Fruit fly (Drosophila melanogaster) whole organism, embryonic: ENCODE measurements around the gene Fer3HCH.

Experiments used
- B-H1 ChIP-seq: fragments of 200-800 bp; sonication (Bioruptor generic); IDR thresholded peaks from 3 replicates; pipeline ENCODE4 v1.3.6; 2022; ENCODE audit warnings: missing biosample characterization, missing genetic modification characterization
- BEAF-32 ChIP-seq: fragments of 200-800 bp; sonication (Bioruptor generic); optimal IDR thresholded peaks from 3 replicates; lab custom pipeline; 2017; ENCODE audit warnings: missing biosample characterization, missing genetic modification characterization, mild to moderate bottlenecking, moderate library complexity, missing genetic modification reagents
- CG10209 ChIP-seq: fragments of 200-800 bp; sonication (Bioruptor generic); optimal IDR thresholded peaks from 3 replicates; lab custom pipeline; 2017; ENCODE audit warnings: missing biosample characterization, mild to moderate bottlenecking, missing genetic modification characterization, missing genetic modification reagents
- CG11398 ChIP-seq: fragments of 200-800 bp; sonication (Bioruptor generic); optimal IDR thresholded peaks from 2 replicates; lab custom pipeline; 2016; ENCODE audit warnings: missing biosample characterization, missing genetic modification characterization
- CG12769 ChIP-seq: fragments of 200-800 bp; sonication (Bioruptor generic); optimal IDR thresholded peaks from 2 replicates; lab custom pipeline; 2019; ENCODE audit warnings: missing biosample characterization, mild to moderate bottlenecking, missing genetic modification characterization, moderate library complexity
- CG16813 ChIP-seq: fragments of 200-800 bp; sonication (Bioruptor generic); IDR thresholded peaks from 3 replicates; pipeline ENCODE4 v1.3.6; 2022; ENCODE audit warnings: missing biosample characterization, missing genetic modification characterization; ENCODE audit not compliant: partially characterized antibody
- CG1792 ChIP-seq: fragments of 200-800 bp; sonication (Bioruptor generic); optimal IDR thresholded peaks from 2 replicates; lab custom pipeline; 2016; ENCODE audit warnings: missing biosample characterization, missing genetic modification characterization
- CG18011 ChIP-seq: fragments of 200-800 bp; sonication (Bioruptor generic); optimal IDR thresholded peaks from 2 replicates; lab custom pipeline; 2017; ENCODE audit warnings: missing biosample characterization, missing genetic modification characterization, mild to moderate bottlenecking, moderate library complexity, missing genotype
- CG18476 ChIP-seq: fragments of 200-800 bp; sonication (Bioruptor generic); optimal IDR thresholded peaks from 2 replicates; lab custom pipeline; 2016; ENCODE audit warnings: missing biosample characterization, mild to moderate bottlenecking, missing genetic modification characterization
- CG2202 ChIP-seq: fragments of 200-800 bp; sonication (Bioruptor generic); optimal IDR thresholded peaks from 2 replicates; lab custom pipeline; 2018; ENCODE audit warnings: missing biosample characterization, mild to moderate bottlenecking, missing genetic modification characterization
- CG2875 ChIP-seq: fragments of 200-800 bp; sonication (Bioruptor generic); optimal IDR thresholded peaks from 2 replicates; lab custom pipeline; 2017; ENCODE audit warnings: missing biosample characterization, mild to moderate bottlenecking, missing genetic modification characterization, missing genetic modification reagents
- CG33213 ChIP-seq: fragments of 200-800 bp; sonication (Bioruptor generic); optimal IDR thresholded peaks from 3 replicates; lab custom pipeline; 2016; ENCODE audit warnings: missing biosample characterization, missing genetic modification characterization
- CG3407 ChIP-seq: fragments of 200-800 bp; sonication (Bioruptor generic); optimal IDR thresholded peaks from 2 replicates; lab custom pipeline; 2018; ENCODE audit warnings: missing biosample characterization, mild to moderate bottlenecking, missing genetic modification characterization
- CG34224 ChIP-seq: fragments of 200-800 bp; sonication (Bioruptor generic); IDR thresholded peaks from 3 replicates; pipeline ENCODE4 v1.3.6; 2022; ENCODE audit warnings: missing biosample characterization, missing genetic modification characterization; ENCODE audit not compliant: partially characterized antibody
- CG4730 ChIP-seq: fragments of 200-800 bp; sonication (Bioruptor generic); IDR thresholded peaks from 2 replicates; pipeline ENCODE4 v1.3.6; 2022; ENCODE audit warnings: missing biosample characterization, missing genetic modification characterization
- CG6765 ChIP-seq: fragments of 200-800 bp; sonication (Bioruptor generic); optimal IDR thresholded peaks from 3 replicates; lab custom pipeline; 2017; ENCODE audit warnings: missing biosample characterization, mild to moderate bottlenecking, missing genetic modification characterization
- CG9437 ChIP-seq: fragments of 200-800 bp; sonication (Bioruptor generic); optimal IDR thresholded peaks from 2 replicates; lab custom pipeline; 2018; ENCODE audit warnings: missing biosample characterization, mild to moderate bottlenecking, missing genetic modification characterization
- CG9609 ChIP-seq: fragments of 200-800 bp; sonication (Bioruptor generic); optimal IDR thresholded peaks from 3 replicates; lab custom pipeline; 2016; ENCODE audit warnings: missing biosample characterization, missing genetic modification characterization
- CoRest ChIP-seq: fragments of 200-800 bp; sonication (Bioruptor generic); optimal IDR thresholded peaks from 3 replicates; lab custom pipeline; 2018; ENCODE audit warnings: missing biosample characterization, mild to moderate bottlenecking, missing genetic modification characterization, moderate library complexity
- Dad ChIP-seq: fragments of 200-800 bp; sonication (Bioruptor generic); optimal IDR thresholded peaks from 3 replicates; lab custom pipeline; 2016; ENCODE audit warnings: missing biosample characterization, missing genetic modification characterization
- Dbx ChIP-seq: fragments of 200-800 bp; sonication (Bioruptor generic); IDR thresholded peaks from 3 replicates; pipeline ENCODE4 v1.3.6; 2022; ENCODE audit warnings: missing biosample characterization, missing genetic modification characterization
- Ets65A ChIP-seq: fragments of 200-800 bp; sonication (Bioruptor generic); peaks from one replicate; lab custom pipeline; 2016; ENCODE audit warnings: missing biosample characterization, missing genetic modification characterization
- Fer1 ChIP-seq: fragments of 200-800 bp; sonication (Bioruptor generic); optimal IDR thresholded peaks from 2 replicates; lab custom pipeline; 2017; ENCODE audit warnings: missing biosample characterization, mild to moderate bottlenecking, missing genetic modification characterization
- Fer2 ChIP-seq: fragments of 200-800 bp; sonication (Bioruptor generic); optimal IDR thresholded peaks from 2 replicates; lab custom pipeline; 2018; ENCODE audit warnings: missing biosample characterization, mild to moderate bottlenecking, missing genetic modification characterization, moderate library complexity
- Hr39 ChIP-seq: fragments of >200 bp; optimal IDR thresholded peaks from 2 replicates; lab custom pipeline; 2017
- Hr78 ChIP-seq, 2 experiments: fragments of 200-800 bp in 1 of 2; fragments of >200 bp in 1 of 2; sonication (Bioruptor generic) in 1 of 2; optimal IDR thresholded peaks; 2 replicates each; lab custom pipeline; 2017 to 2019; ENCODE audit warnings: missing biosample characterization in 2 of 2, missing genetic modification characterization in 2 of 2, mild to moderate bottlenecking in 1 of 2, moderate library complexity in 1 of 2
- Lhr ChIP-seq: fragments of 200-800 bp; sonication (Bioruptor generic); optimal IDR thresholded peaks from 3 replicates; lab custom pipeline; 2017; ENCODE audit warnings: mild to moderate bottlenecking, missing biosample characterization, missing genetic modification reagents, missing genetic modification characterization
- MTF-1 ChIP-seq: fragments of 200-800 bp; sonication (Bioruptor generic); optimal IDR thresholded peaks from 2 replicates; lab custom pipeline; 2018; ENCODE audit warnings: missing biosample characterization, mild to moderate bottlenecking, missing genetic modification characterization, borderline replicate concordance
- Mrtf ChIP-seq: fragments of 200-800 bp; sonication (Bioruptor generic); IDR thresholded peaks from 3 replicates; pipeline ENCODE4 v1.3.6; 2022; ENCODE audit warnings: missing biosample characterization, missing genetic modification characterization
- Myb ChIP-seq: fragments of 200-800 bp; sonication (Bioruptor generic); optimal IDR thresholded peaks from 2 replicates; lab custom pipeline; 2016; ENCODE audit warnings: missing biosample characterization, missing genetic modification characterization
- Pdp1 ChIP-seq, 2 experiments: fragments of 200-800 bp; sonication (Bioruptor generic); optimal IDR thresholded peaks; 3 replicates each; lab custom pipeline; 2016; ENCODE audit warnings: missing biosample characterization in 2 of 2, missing genetic modification characterization in 2 of 2, mild to moderate bottlenecking in 1 of 2, moderate library complexity in 1 of 2
- ftz-f1 ChIP-seq: fragments of 200-800 bp; sonication (Bioruptor generic); optimal IDR thresholded peaks from 2 replicates; lab custom pipeline; 2016; ENCODE audit warnings: missing biosample characterization, missing genetic modification characterization
- gsb-n ChIP-seq: fragments of 200-800 bp; sonication (Bioruptor generic); optimal IDR thresholded peaks from 3 replicates; lab custom pipeline; 2018; ENCODE audit warnings: missing biosample characterization, mild to moderate bottlenecking, missing genetic modification characterization
- hkb ChIP-seq, 2 experiments: fragments of 200-800 bp in 1 of 2; fragments of >200 bp in 1 of 2; sonication (Bioruptor generic) in 1 of 2; IDR thresholded peaks in 1 of 2; optimal IDR thresholded peaks in 1 of 2; 2 replicates each; pipeline versions ENCODE4 v1.3.6 to Lab custom; 2017 to 2022; ENCODE audit warnings: missing biosample characterization in 1 of 2, missing genetic modification characterization in 1 of 2
- ind ChIP-seq: fragments of 200-800 bp; sonication (Bioruptor generic); optimal IDR thresholded peaks from 3 replicates; lab custom pipeline; 2016; ENCODE audit warnings: missing biosample characterization, missing genetic modification characterization
- inv ChIP-seq: fragments of 200-800 bp; sonication (Bioruptor generic); IDR thresholded peaks from 2 replicates; pipeline ENCODE4 v1.3.6; 2022; ENCODE audit warnings: missing biosample characterization, missing genetic modification characterization; ENCODE audit not compliant: partially characterized antibody
- ken ChIP-seq: fragments of 200-800 bp; sonication (Bioruptor generic); IDR thresholded peaks from 3 replicates; pipeline ENCODE4 v1.3.6; 2022; ENCODE audit warnings: missing biosample characterization, missing genetic modification characterization
- lbe ChIP-seq: fragments of 200-800 bp; sonication (Bioruptor generic); optimal IDR thresholded peaks from 2 replicates; lab custom pipeline; 2016; ENCODE audit warnings: missing biosample characterization, mild to moderate bottlenecking, missing genetic modification characterization
- lilli ChIP-seq: fragments of 200-800 bp; sonication (Bioruptor generic); optimal IDR thresholded peaks from 3 replicates; lab custom pipeline; 2016; ENCODE audit warnings: missing biosample characterization, missing genetic modification characterization
- mam ChIP-seq: fragments of 200-800 bp; sonication (Bioruptor generic); optimal IDR thresholded peaks from 3 replicates; lab custom pipeline; 2016; ENCODE audit warnings: missing biosample characterization, missing genetic modification characterization
- nerfin-2 ChIP-seq: fragments of 200-800 bp; sonication (Bioruptor generic); IDR thresholded peaks from 2 replicates; pipeline ENCODE4 v1.3.6; 2022; ENCODE audit warnings: missing biosample characterization, missing genetic modification characterization; ENCODE audit not compliant: partially characterized antibody
- onecut ChIP-seq: fragments of 200-800 bp; sonication (Bioruptor generic); IDR thresholded peaks from 2 replicates; pipeline ENCODE4 v1.3.6; 2022; ENCODE audit warnings: missing biosample characterization, missing genetic modification characterization
- row ChIP-seq: fragments of 200-800 bp; sonication (Bioruptor generic); IDR thresholded peaks from 3 replicates; pipeline ENCODE4 v1.3.6; 2022; ENCODE audit warnings: missing biosample characterization, missing genetic modification characterization
- slbo ChIP-seq: fragments of 200-800 bp; sonication (Bioruptor generic); IDR thresholded peaks from 2 replicates; pipeline ENCODE4 v1.3.6; 2022; ENCODE audit warnings: missing biosample characterization, missing genetic modification characterization
- ssp ChIP-seq: fragments of 200-800 bp; sonication (Bioruptor generic); IDR thresholded peaks from 2 replicates; pipeline ENCODE4 v1.3.6; 2022; ENCODE audit warnings: missing biosample characterization, missing genetic modification characterization
- tup ChIP-seq: fragments of 200-800 bp; sonication (Bioruptor generic); optimal IDR thresholded peaks from 2 replicates; lab custom pipeline; 2016; ENCODE audit warnings: missing biosample characterization, mild to moderate bottlenecking, missing genetic modification characterization, moderate library complexity
- wdn ChIP-seq: fragments of 200-800 bp; sonication (Bioruptor generic); IDR thresholded peaks from 2 replicates; pipeline ENCODE4 v1.3.6; 2022; ENCODE audit warnings: missing biosample characterization, missing genetic modification characterization
- zf30C ChIP-seq: fragments of 200-800 bp; sonication (Bioruptor generic); optimal IDR thresholded peaks from 3 replicates; lab custom pipeline; 2018; ENCODE audit warnings: missing biosample characterization, mild to moderate bottlenecking, missing genetic modification characterization
- zfh2 ChIP-seq: fragments of 200-800 bp; sonication (Bioruptor generic); optimal IDR thresholded peaks from 2 replicates; lab custom pipeline; 2016; ENCODE audit warnings: missing biosample characterization, missing genetic modification characterization

Fer3HCH gene

dm6 chrX:13088025-13088805, 19.8 kb downstream of the Fer3HCH start (continued):
- TF ChIP-seq lilli (GFP tag; lab: Kevin White, UChicago), result peak; percentile 14
- no peak for TF ChIP-seq wdn (GFP tag; lab: Robert Waterston, UW)
- TF ChIP-seq Dbx (GFP tag; lab: Robert Waterston, UW), result no peak
- TF ChIP-seq Myb (GFP tag; lab: Kevin White, UChicago), result no peak
- no peak for TF ChIP-seq BEAF-32
- no peak for TF ChIP-seq Mrtf (GFP tag; lab: Robert Waterston, UW)
- no peak for TF ChIP-seq inv (GFP tag; lab: Robert Waterston, UW)
- no peak for TF ChIP-seq CG11398
- TF ChIP-seq CG12769 (tag; lab: Kevin White, UChicago), result peak; percentile 73
- TF ChIP-seq CG9609, result peak; percentile 11
- no peak for TF ChIP-seq CG33213
- peak; percentile 53 for TF ChIP-seq CoRest (tag; lab: Kevin White, UChicago)
- no peak for TF ChIP-seq ken (GFP tag; lab: Robert Waterston, UW)
- TF ChIP-seq CG18011 (GFP tag; lab: Kevin White, UChicago), result no peak
- no peak for TF ChIP-seq CG16813
- TF ChIP-seq ftz-f1 (GFP tag; lab: Kevin White, UChicago), result no peak
- no peak for TF ChIP-seq lbe (GFP tag; lab: Kevin White, UChicago)
- no peak for TF ChIP-seq Ets65A (GFP tag; lab: Kevin White, UChicago)
- TF ChIP-seq slbo, result peak; percentile 24; the same call in 1 of the 2 replicates
- TF ChIP-seq Lhr (GFP tag; lab: Kevin White, UChicago), result no peak
- peak; percentile 8 for TF ChIP-seq zfh2 (GFP tag; lab: Kevin White, UChicago)
- TF ChIP-seq Fer1 (GFP tag; lab: Kevin White, UChicago), result peak; percentile 5
- no peak for TF ChIP-seq tup (GFP tag; lab: Kevin White, UChicago)
- peak; percentile 67 for TF ChIP-seq row (GFP tag; lab: Robert Waterston, UW)
- no peak for TF ChIP-seq CG2875 (GFP tag; lab: Kevin White, UChicago)
- TF ChIP-seq ssp (GFP tag; lab: Robert Waterston, UW), result no peak
- no peak for TF ChIP-seq CG4730 (GFP tag; lab: Robert Waterston, UW)
- TF ChIP-seq zf30C (GFP tag; lab: Kevin White, UChicago), result peak; percentile 23
- peak; percentile 32 for TF ChIP-seq ind (GFP tag; lab: Kevin White, UChicago)
- no peak for TF ChIP-seq Dad (GFP tag; lab: Kevin White, UChicago)
- TF ChIP-seq CG2202 (tag; lab: Kevin White, UChicago), result peak; percentile 3
- no peak for TF ChIP-seq Hr39 (lab: Kevin White, UChicago)
- TF ChIP-seq nerfin-2 (GFP tag; lab: Robert Waterston, UW), result no peak
- peak; percentile 3 for TF ChIP-seq mam
- TF ChIP-seq B-H1, result no peak
- peak; percentile 18 for TF ChIP-seq CG9437 (GFP tag; lab: Kevin White, UChicago)
- TF ChIP-seq onecut (GFP tag; lab: Robert Waterston, UW), result peak; percentile 62
- TF ChIP-seq Fer2 (tag; lab: Kevin White, UChicago), result no peak
- TF ChIP-seq CG10209 (GFP tag; lab: Kevin White, UChicago), result peak; percentile 12
- TF ChIP-seq CG1792 (GFP tag; lab: Kevin White, UChicago), result no peak
- TF ChIP-seq gsb-n (tag; lab: Kevin White, UChicago), result no peak
- TF ChIP-seq CG6765 (GFP tag; lab: Kevin White, UChicago), result no peak
- peak in 1 of 2 experiments; percentile 79 for TF ChIP-seq Hr78 (GFP tag; optimal IDR thresholded peaks at IDR 0.05; lab: Kevin White, UChicago)
- no peak for TF ChIP-seq CG34224 (GFP tag; lab: Robert Waterston, UW)
- TF ChIP-seq hkb (optimal IDR thresholded peaks at IDR 0.05; lab: Kevin White, UChicago), result no peak
- peak; percentile 21; the same call in 1 of the 2 replicates for TF ChIP-seq hkb (GFP tag; IDR thresholded peaks at IDR 0.05; lab: Robert Waterston, UW)
- peak; percentile 6 for TF ChIP-seq CG3407
- TF ChIP-seq MTF-1 (GFP tag; lab: Kevin White, UChicago), result no peak
- TF ChIP-seq Pdp1 (GFP tag; optimal IDR thresholded peaks at IDR 0.05; lab: Kevin White, UChicago), result peak; percentile 15 to 85
- no peak for TF ChIP-seq CG18476 (GFP tag; lab: Kevin White, UChicago)
